Worm (Caenorhabditis elegans): ENCODE results near the gene R148.4.

R148.4 gene

DNA sequence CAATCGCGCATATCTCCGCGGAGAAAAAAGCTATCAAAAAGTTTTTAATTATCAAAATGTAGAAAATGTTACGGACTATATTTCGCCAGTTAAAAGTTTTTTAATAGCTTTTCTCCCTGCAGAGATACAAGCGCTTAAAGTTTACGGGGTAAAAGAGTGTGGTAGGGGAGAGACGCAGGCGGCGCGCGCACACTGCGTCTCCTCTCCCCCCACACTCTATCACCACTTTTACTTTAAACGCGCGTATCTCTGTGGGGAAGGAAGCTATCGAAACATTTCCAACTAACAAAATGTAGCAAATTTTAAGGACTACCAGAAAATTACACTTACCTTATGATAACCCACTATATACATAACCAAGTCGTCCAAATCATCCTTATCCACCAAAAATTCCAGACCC is 32.2 kb downstream of the R148.4 start:
- TF ChIP-seq sem-2 (GFP tag; optimal IDR thresholded peaks at IDR 0.05) (no peak), ceh-43 (GFP tag; optimal IDR thresholded peaks at IDR 0.05) (no peak), unc-120 (tag; optimal IDR thresholded peaks at IDR 0.05; ENCODE audit: poor library complexity, severe bottlenecking) (no peak), pha-4 (tag; optimal IDR thresholded peaks at IDR 0.05) (no peak), mep-1 (tag; optimal IDR thresholded peaks at IDR 0.05) (no peak), unc-39 (tag; optimal IDR thresholded peaks at IDR 0.05) (no peak), cnd-1 (tag; optimal IDR thresholded peaks at IDR 0.05) (no peak), nhr-76 (tag; optimal IDR thresholded peaks at IDR 0.05) (no peak), mls-2 (tag; optimal IDR thresholded peaks at IDR 0.05) (no peak), drap-1 (GFP tag; optimal IDR thresholded peaks at IDR 0.05) (no peak), elt-1 (tag; optimal IDR thresholded peaks at IDR 0.05; ENCODE audit: borderline replicate concordance, insufficient read depth) (no peak), ham-2 (GFP tag; optimal IDR thresholded peaks at IDR 0.05) (no peak), ceh-39 (tag; optimal IDR thresholded peaks at IDR 0.05) (no peak)

DNA sequence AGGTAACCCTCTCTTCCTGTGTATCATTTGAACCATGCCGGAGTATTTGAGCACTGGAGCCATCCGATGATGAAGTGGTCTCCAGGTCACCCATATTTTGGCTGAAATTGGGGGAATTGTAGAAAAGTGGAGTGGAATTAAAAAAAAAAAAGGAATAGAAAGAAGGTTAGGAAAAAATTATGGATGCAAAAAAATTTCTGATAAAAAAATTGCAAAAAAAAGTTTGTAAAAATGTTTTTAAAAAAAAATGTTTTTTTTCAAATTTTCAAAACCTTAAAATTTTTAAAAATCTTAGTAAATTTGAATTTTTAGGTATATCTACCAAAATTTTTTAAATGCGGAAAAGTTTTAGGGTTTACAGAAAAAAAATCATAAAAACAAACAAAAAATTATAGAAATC is 47.7 kb downstream of the R148.4 start, which contains the start of gene frm-8:
frm-8 (minus strand) TSS at position 101 of the 400 bp plus-strand sequence.
- TF ChIP-seq mab-5 (tag; optimal IDR thresholded peaks at IDR 0.05) (no peak), lsy-2 (tag; optimal IDR thresholded peaks at IDR 0.05) (no peak), zip-8 (tag; optimal IDR thresholded peaks at IDR 0.05) (no peak), mls-2 (tag; optimal IDR thresholded peaks at IDR 0.05) (no peak), lin-32 (GFP tag; optimal IDR thresholded peaks at IDR 0.05) (no peak), ztf-11 (tag; optimal IDR thresholded peaks at IDR 0.05) (no peak), blmp-1 (tag; optimal IDR thresholded peaks at IDR 0.05) (no peak), ceh-83 (GFP tag; optimal IDR thresholded peaks at IDR 0.05) (no peak), cnd-1 (tag; optimal IDR thresholded peaks at IDR 0.05) (no peak), flh-1 (GFP tag; optimal IDR thresholded peaks at IDR 0.05) (no peak), nhr-12 (tag; optimal IDR thresholded peaks at IDR 0.05) (no peak), nhr-28 (tag; optimal IDR thresholded peaks at IDR 0.05) (no peak), unc-62 (GFP tag; optimal IDR thresholded peaks at IDR 0.05) (no peak), nhr-2 (tag; optimal IDR thresholded peaks at IDR 0.05) (no peak), lin-13 (tag; optimal IDR thresholded peaks at IDR 0.05) (no peak)

DNA sequence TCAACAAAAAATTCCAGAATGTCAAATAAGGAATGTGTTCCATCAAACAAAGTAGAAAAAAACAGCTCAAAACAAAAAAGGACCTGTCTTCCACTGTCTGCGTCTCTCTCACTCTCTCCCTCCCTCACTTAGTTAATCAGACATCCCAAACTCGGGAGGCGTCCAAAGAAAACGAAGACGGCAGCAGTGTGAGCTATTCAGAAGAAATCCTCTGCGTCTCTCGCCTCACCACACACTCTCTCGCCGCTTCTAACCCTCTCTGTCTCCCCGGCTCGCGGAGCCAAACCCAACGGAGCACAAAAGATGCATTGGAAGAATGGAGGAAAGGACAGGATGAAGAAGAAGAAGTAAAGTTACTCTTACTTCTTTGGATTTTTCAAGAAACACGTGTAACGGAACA is 48.9 kb downstream of the R148.4 start:
- TF ChIP-seq ces-1 (GFP tag; optimal IDR thresholded peaks at IDR 0.05) = peak; percentile 77
- TF ChIP-seq pha-4 (tag; optimal IDR thresholded peaks at IDR 0.05) = no peak
- no peak for TF ChIP-seq mab-5 (tag; optimal IDR thresholded peaks at IDR 0.05)
- peak; percentile 18 for TF ChIP-seq lsy-2 (tag; optimal IDR thresholded peaks at IDR 0.05)
- peak; percentile 36 for TF ChIP-seq unc-120 (tag; optimal IDR thresholded peaks at IDR 0.05; ENCODE audit: poor library complexity, severe bottlenecking)

DNA sequence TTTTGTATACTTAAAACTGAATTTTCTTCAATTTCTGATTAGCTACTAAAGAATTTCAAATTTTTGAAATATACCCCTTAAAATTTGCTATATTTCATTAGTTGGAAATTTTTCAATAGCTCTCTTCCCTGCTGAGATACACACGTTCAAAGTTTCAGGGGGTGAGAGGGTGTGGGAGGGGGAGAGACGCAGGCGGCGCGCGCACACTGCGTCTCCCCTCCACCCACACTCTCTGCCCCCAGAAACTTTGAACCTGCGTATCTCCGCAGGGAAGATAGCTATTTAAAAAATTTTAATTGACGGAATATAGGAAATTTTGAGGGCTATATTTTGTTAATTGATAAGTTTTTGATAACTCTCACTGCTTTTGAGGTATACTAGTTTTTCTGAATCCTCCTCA is 51.3 kb downstream of the R148.4 start:
- TF ChIP-seq tbx-8 (GFP tag; optimal IDR thresholded peaks at IDR 0.05) (no peak), lin-13 (tag; optimal IDR thresholded peaks at IDR 0.05) (no peak), sptf-1 (tag; optimal IDR thresholded peaks at IDR 0.05) (no peak), ham-2 (GFP tag; optimal IDR thresholded peaks at IDR 0.05) (no peak), hlh-1 (tag; optimal IDR thresholded peaks at IDR 0.05) (no peak), M03D4.4 (tag; optimal IDR thresholded peaks at IDR 0.05) (no peak), mab-5 (tag; optimal IDR thresholded peaks at IDR 0.05) (no peak), blmp-1 (tag; optimal IDR thresholded peaks at IDR 0.05) (no peak)

DNA sequence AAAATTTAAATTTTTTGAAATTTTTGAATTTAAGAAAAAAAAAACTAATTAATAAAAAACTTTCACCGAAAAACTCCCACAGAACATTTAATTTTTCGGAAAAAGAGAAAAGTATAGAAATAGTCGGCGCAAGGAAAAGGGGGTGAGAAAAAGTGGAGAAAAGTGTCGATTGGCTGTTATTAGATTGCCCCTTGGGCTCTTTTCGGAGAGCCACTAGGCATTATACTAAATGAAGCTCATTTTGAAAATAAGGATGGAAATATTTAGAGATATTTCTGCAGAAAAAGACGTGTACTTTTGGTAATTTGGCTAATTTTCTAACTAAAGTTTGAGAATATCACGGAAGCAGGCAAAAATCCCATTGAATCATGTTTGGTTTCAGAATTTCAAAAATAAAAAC is 52.7 kb downstream of the R148.4 start:
- TF ChIP-seq ces-1 (GFP tag; optimal IDR thresholded peaks at IDR 0.05) (peak; percentile 93), ham-2 (GFP tag; optimal IDR thresholded peaks at IDR 0.05) (no peak)

Data from whole organism, mixed stage, embryonic.